Fruit fly (Drosophila melanogaster): ENCODE results near the gene CG31743.

DNA sequence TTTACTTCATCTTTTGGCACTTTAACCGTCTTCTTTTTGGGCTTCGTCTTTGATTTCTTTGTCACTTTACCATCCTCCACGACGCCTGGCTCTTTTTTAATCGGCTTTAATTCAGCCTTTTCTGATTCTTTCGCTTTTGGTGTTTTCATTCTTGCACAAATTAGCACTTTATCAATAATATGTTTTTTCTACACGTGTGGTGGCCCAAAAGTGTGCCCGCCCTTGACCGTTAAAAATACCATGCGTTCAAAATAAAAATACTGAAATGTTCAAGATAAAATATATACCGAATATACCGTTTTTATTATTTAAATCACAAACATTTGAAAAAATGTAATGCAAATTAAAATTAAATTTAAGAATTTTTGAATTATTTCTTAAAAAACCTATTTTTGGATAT, 22.7 kb downstream of the CG31743 start, which contains the start of gene CG12288:
- TF ChIP-seq EcR (GFP tag; optimal IDR thresholded peaks at IDR 0.05), result no peak
- no peak for TF ChIP-seq CG8478 (optimal IDR thresholded peaks at IDR 0.05)

Data from whole organism.